Worm (Caenorhabditis elegans) whole organism, L3 larva: Measurements from ENCODE around the gene srxa-9.

Experiments used
- ama-1 ChIP-seq: fragments of 150-350 bp; optimal IDR thresholded peaks from 2 replicates; lab custom pipeline; 2018
- jun-1 ChIP-seq: fragments of 150-350 bp; optimal IDR thresholded peaks from 2 replicates; lab custom pipeline; 2014; ENCODE audit warnings: missing biosample characterization, missing genetic modification reagents, missing genetic modification characterization
- lin-15B ChIP-seq: fragments of 150-350 bp; optimal IDR thresholded peaks from 2 replicates; lab custom pipeline; 2014; ENCODE audit warnings: missing biosample characterization, missing genetic modification characterization
- lsy-12 ChIP-seq: sonication (generic microtip); optimal IDR thresholded peaks from 2 replicates; lab custom pipeline; 2016; ENCODE audit warnings: mild to moderate bottlenecking, missing genetic modification characterization, missing compliant biosample characterization
- mdl-1 ChIP-seq: fragments of 150-350 bp; optimal IDR thresholded peaks from 2 replicates; lab custom pipeline; 2014; ENCODE audit warnings: missing biosample characterization, missing genetic modification characterization
- nhr-43 ChIP-seq: sonication (generic microtip); optimal IDR thresholded peaks from 2 replicates; lab custom pipeline; 2016; ENCODE audit warnings: mild to moderate bottlenecking, missing genetic modification characterization, missing compliant biosample characterization; ENCODE audit not compliant: poor library complexity, severe bottlenecking
- skn-1 ChIP-seq: fragments of 150-350 bp; optimal IDR thresholded peaks from 2 replicates; lab custom pipeline; 2014; ENCODE audit warnings: missing biosample characterization, missing genetic modification characterization
- ztf-4 ChIP-seq: fragments of 150-350 bp; optimal IDR thresholded peaks from 2 replicates; lab custom pipeline; 2014; ENCODE audit warnings: missing biosample characterization, missing genetic modification characterization

DNA sequence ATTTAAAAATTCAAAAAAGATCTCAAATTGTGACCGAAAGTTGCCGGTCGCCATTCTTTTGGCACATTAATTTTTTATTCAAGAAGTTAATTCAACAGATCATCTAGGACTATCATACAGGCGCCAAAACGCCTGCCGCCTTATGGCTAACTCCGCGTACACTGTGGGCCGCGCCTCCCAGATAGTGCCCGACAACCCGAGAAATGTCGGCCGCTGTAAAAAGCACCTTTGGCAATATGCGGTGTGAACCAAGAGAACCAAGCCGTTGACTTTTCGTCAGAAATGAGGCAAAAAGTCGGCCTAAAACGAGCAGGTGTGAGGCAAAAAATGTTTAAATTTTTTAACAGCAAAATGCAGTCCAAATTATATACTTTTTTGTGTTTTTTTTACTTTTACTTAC is 12.4 kb downstream of the srxa-9 start:
- TF ChIP-seq jun-1 (no peak), nhr-43 (tag; lab: Kevin White, UChicago) (no peak), ztf-4 (no peak), skn-1 (tag; lab: Kevin White, UChicago) (no peak), ama-1 (lab: Kevin White, UChicago) (no peak), mdl-1 (tag; lab: Kevin White, UChicago) (no peak), lsy-12 (no peak), lin-15B (tag; lab: Kevin White, UChicago) (no peak)
